Worm (Caenorhabditis elegans) whole organism, midembryonic: Measurements from ENCODE around the gene pmk-1.
"Not testable (repeated sequence)": the region's sequence is repeated elsewhere in the genome, so short reads cannot be mapped to it uniquely, and the experiment has no call there.

Source experiments
- cog-1 ChIP-seq: sonication (generic microtip); optimal IDR thresholded peaks from 2 replicates; lab custom pipeline; 2016; ENCODE audit warnings: missing genetic modification characterization, missing compliant biosample characterization
- klf-2 ChIP-seq: fragments of 200-800 bp; sonication (Bioruptor generic); conservative IDR thresholded peaks from 2 replicates; pipeline ENCODE4 v1.3.6; 2022; ENCODE audit warnings: missing genetic modification reagents, missing genetic modification characterization, missing compliant biosample characterization
- med-1 ChIP-seq: sonication (generic microtip); optimal IDR thresholded peaks from 2 replicates; lab custom pipeline; 2017; ENCODE audit warnings: missing genetic modification characterization, mild to moderate bottlenecking, missing compliant biosample characterization, antibody characterized with exemption, missing genetic modification reagents; ENCODE audit not compliant: insufficient read depth
- ref-1 ChIP-seq: fragments of 200-800 bp; sonication (Bioruptor generic); conservative IDR thresholded peaks from 2 replicates; pipeline ENCODE4 v1.3.6; 2022; ENCODE audit warnings: missing genetic modification reagents, missing genetic modification characterization, missing compliant biosample characterization
- tab-1 ChIP-seq: fragments of 200-800 bp; sonication (Bioruptor generic); IDR thresholded peaks from 2 replicates; pipeline ENCODE4 v1.3.6; 2022; ENCODE audit warnings: missing genetic modification characterization, missing compliant biosample characterization
- ztf-29 ChIP-seq: fragments of 200-800 bp; sonication (Bioruptor generic); IDR thresholded peaks from 2 replicates; pipeline ENCODE4 v1.3.6; 2022; ENCODE audit warnings: missing genetic modification reagents, missing genetic modification characterization, missing compliant biosample characterization

DNA sequence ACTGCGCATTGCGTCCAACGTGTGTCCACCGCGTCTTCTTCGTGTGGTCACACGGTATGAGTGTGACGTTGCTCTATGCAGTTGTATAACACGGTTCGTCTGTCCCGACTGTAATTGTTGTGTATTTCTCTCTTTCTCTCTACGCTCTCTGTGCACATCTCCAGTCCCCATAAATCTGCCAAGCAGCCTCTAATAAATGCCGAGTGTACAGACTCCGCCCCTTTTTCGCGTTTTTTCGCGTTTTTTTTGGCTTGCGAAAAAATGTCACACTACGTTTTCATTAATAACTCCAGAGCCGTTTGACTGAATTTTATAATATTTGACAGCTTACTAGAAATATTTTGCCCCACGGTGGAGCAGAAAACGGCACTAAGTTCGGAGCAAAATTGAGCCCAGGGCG, 26.2 kb upstream of the pmk-1 start, which contains the start of gene erp-44.3:
- not testable (repeated sequence) for TF ChIP-seq med-1 (GFP tag; lab: Kevin White, UChicago); tab-1 (GFP tag; lab: Robert Waterston, UW); klf-2 (GFP tag; lab: Robert Waterston, UW); cog-1 (tag; lab: Kevin White, UChicago); ztf-29 (GFP tag; lab: Robert Waterston, UW); ref-1
